Worm (Caenorhabditis elegans) whole organism, early embryonic: Measurements from ENCODE around the gene K07E8.7.

ENCODE experiments used
- F13C5.2 ChIP-seq: sonication (generic microtip); optimal IDR thresholded peaks from 2 replicates; lab custom pipeline; 2017; ENCODE audit warnings: mild to moderate bottlenecking, missing genetic modification characterization, inconsistent platforms, missing compliant biosample characterization
- aly-1 ChIP-seq: sonication (generic microtip); optimal IDR thresholded peaks from 2 replicates; lab custom pipeline; 2016; ENCODE audit warnings: missing genetic modification characterization, missing compliant biosample characterization
- ama-1 ChIP-seq: fragments of 150-350 bp; optimal IDR thresholded peaks from 2 replicates; lab custom pipeline; 2014
- ceh-13 ChIP-seq: fragments of 200-800 bp; sonication (Bioruptor generic); optimal IDR thresholded peaks from 2 replicates; lab custom pipeline; 2018; ENCODE audit warnings: mild to moderate bottlenecking, missing genetic modification characterization, missing compliant biosample characterization
- flt-1 ChIP-seq: fragments of 200-800 bp; sonication (Bioruptor generic); IDR thresholded peaks from 2 replicates; pipeline ENCODE4 v1.3.6; 2022; ENCODE audit warnings: missing genetic modification characterization, missing compliant biosample characterization
- hmbx-1 ChIP-seq: sonication (generic microtip); optimal IDR thresholded peaks from 2 replicates; lab custom pipeline; 2016; ENCODE audit warnings: mild to moderate bottlenecking, missing genetic modification characterization, missing compliant biosample characterization
- hmg-4 ChIP-seq: fragments of 200-800 bp; sonication (Bioruptor generic); optimal IDR thresholded peaks from 2 replicates; lab custom pipeline; 2018; ENCODE audit warnings: mild to moderate bottlenecking, missing genetic modification characterization, missing compliant biosample characterization
- pes-1 ChIP-seq: fragments of 200-800 bp; sonication (Bioruptor generic); IDR thresholded peaks from 2 replicates; pipeline ENCODE4 v1.3.6; 2022; ENCODE audit warnings: missing genetic modification reagents, missing genetic modification characterization, missing compliant biosample characterization
- scrt-1 ChIP-seq: fragments of 200-800 bp; sonication (Bioruptor generic); IDR thresholded peaks from 2 replicates; pipeline ENCODE4 v1.3.6; 2022; ENCODE audit warnings: missing genetic modification characterization, missing compliant biosample characterization
- sea-1 ChIP-seq: fragments of 200-800 bp; sonication (Bioruptor generic); conservative IDR thresholded peaks from 2 replicates; pipeline ENCODE4 v1.3.6; 2022; ENCODE audit warnings: missing genetic modification characterization, missing compliant biosample characterization
- tbx-37 ChIP-seq: fragments of 200-800 bp; sonication (Bioruptor generic); conservative IDR thresholded peaks from 2 replicates; pipeline ENCODE4 v1.3.6; 2022; ENCODE audit warnings: missing genetic modification reagents, missing genetic modification characterization, missing compliant biosample characterization

DNA sequence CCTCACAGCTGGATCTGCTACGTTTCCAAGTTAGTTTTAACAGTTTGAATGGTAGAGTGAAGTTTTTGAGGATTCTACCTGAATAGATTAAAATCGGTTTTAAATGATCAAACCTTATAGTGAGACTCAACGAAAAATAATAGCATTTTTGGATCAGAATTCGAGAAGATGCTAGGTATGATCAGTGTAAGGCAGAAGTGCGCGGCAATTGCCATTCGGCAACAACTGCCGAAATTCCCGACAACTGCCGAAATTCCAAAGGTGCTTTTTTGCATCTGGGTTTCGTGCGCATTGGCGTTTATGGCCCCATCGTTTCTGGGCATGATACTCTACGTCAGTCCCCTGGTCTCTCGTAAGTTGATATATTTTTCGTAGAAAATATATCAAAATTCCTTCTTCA, 33.3 kb upstream of the K07E8.7 start, which contains the start of gene T02H6.6:
- no peak for TF ChIP-seq aly-1 (tag; lab: Kevin White, UChicago)
- TF ChIP-seq hmg-4: no peak
- no peak for TF ChIP-seq flt-1 (GFP tag; lab: Robert Waterston, UW)
- TF ChIP-seq pes-1 (GFP tag; lab: Robert Waterston, UW): no peak
- TF ChIP-seq F13C5.2 (tag; lab: Kevin White, UChicago): no peak
- TF ChIP-seq hmbx-1 (tag; lab: Kevin White, UChicago): no peak
- no peak for TF ChIP-seq ama-1 (lab: Kevin White, UChicago)
- TF ChIP-seq ceh-13 (GFP tag; lab: Kevin White, UChicago): no peak
- TF ChIP-seq sea-1 (GFP tag; lab: Robert Waterston, UW): no peak
- no peak for TF ChIP-seq tbx-37 (GFP tag; lab: Robert Waterston, UW)
- TF ChIP-seq scrt-1 (GFP tag; lab: Robert Waterston, UW): no peak
